Fruit fly (Drosophila melanogaster): ENCODE measurements around the gene t.

t gene

DNA sequence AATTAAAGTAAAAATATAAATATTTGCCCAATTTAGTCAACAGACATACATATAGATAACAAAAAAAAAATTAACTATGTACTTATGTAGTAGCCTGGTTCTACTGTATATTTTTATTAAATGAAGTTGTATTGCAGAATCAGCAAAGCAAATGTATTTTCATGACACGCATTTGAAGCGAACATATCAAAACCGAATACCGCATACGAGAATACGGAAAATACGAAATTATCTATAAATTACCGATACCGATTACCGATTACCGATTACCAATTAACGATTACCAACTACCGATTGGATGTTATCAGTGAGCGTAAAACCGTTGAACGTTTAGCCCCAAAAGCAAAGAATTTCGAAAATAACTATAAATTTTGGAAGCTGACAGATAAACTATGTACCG, 35.6 kb downstream of the t start (continued):
- no peak for TF ChIP-seq CG10431 (GFP tag; optimal IDR thresholded peaks at IDR 0.05)
- TF ChIP-seq hkb (optimal IDR thresholded peaks at IDR 0.05), result no peak
- TF ChIP-seq hkb (GFP tag; IDR thresholded peaks at IDR 0.05), result no peak
- TF ChIP-seq Myb (GFP tag; optimal IDR thresholded peaks at IDR 0.05), result peak; percentile 12
- TF ChIP-seq E2f2 (GFP tag; IDR thresholded peaks at IDR 0.05), result no peak
- no peak for TF ChIP-seq tna (GFP tag; IDR thresholded peaks at IDR 0.05; ENCODE audit: partially characterized antibody)
- TF ChIP-seq Rx (GFP tag; IDR thresholded peaks at IDR 0.05), result no peak
- TF ChIP-seq NFAT (GFP tag; IDR thresholded peaks at IDR 0.05), result no peak
- TF ChIP-seq phol (tag; optimal IDR thresholded peaks at IDR 0.05), result peak; percentile 15
- no peak for TF ChIP-seq Hr39 (optimal IDR thresholded peaks at IDR 0.05)

DNA sequence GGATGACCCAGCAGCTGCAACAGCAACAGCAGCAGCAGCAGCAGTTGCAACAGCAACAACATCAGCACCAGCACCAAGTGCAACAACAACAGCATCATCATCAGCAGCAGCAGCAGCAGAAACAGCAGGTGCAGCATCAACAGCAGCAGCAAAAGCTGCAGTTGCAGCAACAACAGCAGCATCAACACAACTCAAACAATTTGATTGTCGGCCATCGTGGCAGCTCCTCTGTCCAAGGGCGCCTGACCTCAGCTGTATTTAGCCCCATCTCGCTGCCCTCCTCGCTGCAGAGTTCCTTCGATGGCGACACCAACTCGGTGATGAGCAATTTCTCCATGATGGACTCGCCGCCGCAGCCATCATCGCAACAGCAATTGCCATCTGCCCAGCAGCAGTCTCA, 54.8 kb downstream of the t start:
- no peak for TF ChIP-seq ap (GFP tag; IDR thresholded peaks at IDR 0.05)
- TF ChIP-seq jumu (GFP tag; optimal IDR thresholded peaks at IDR 0.05), result no peak
- TF ChIP-seq luna (GFP tag; optimal IDR thresholded peaks at IDR 0.05), result no peak
- no peak for TF ChIP-seq Dp (GFP tag; optimal IDR thresholded peaks at IDR 0.05)
- no peak for TF ChIP-seq Sry-δ (GFP tag; optimal IDR thresholded peaks at IDR 0.05)
- no peak for TF ChIP-seq bab2 (GFP tag; optimal IDR thresholded peaks at IDR 0.05)
- TF ChIP-seq CG11085 (GFP tag; IDR thresholded peaks at IDR 0.05), result no peak
- no peak for TF ChIP-seq CG8290 (GFP tag; optimal IDR thresholded peaks at IDR 0.05)
- no peak for TF ChIP-seq CG8290 (tag; optimal IDR thresholded peaks at IDR 0.05)
- TF ChIP-seq CG3065 (GFP tag; optimal IDR thresholded peaks at IDR 0.05), result no peak
- no peak for TF ChIP-seq BEAF-32 (GFP tag; optimal IDR thresholded peaks at IDR 0.05)
- TF ChIP-seq Ets65A (GFP tag), result no peak
- TF ChIP-seq ham (GFP tag; IDR thresholded peaks at IDR 0.05), result no peak
- no peak for TF ChIP-seq crol (GFP tag; IDR thresholded peaks at IDR 0.05)

All from whole organism, embryonic.